Worm (Caenorhabditis elegans): Measurements from ENCODE around the gene daf-42.

ce11 chrIV:7316613-7317153 is 30.0 kb downstream of the daf-42 start, which contains the start of gene F42C5.9:
- no peak for TF ChIP-seq nhr-6 (tag; optimal IDR thresholded peaks at IDR 0.05)
- TF ChIP-seq egl-27 (tag; optimal IDR thresholded peaks at IDR 0.05), result no peak
- TF ChIP-seq nhr-11 (tag; optimal IDR thresholded peaks at IDR 0.05), result no peak
- TF ChIP-seq unc-39 (tag; optimal IDR thresholded peaks at IDR 0.05), result no peak
- no peak for TF ChIP-seq nhr-77 (tag; optimal IDR thresholded peaks at IDR 0.05)
- peak; percentile 92 for TF ChIP-seq snpc-4 (tag; optimal IDR thresholded peaks at IDR 0.05)
- peak; percentile 30 for TF ChIP-seq gmeb-1 (tag; optimal IDR thresholded peaks at IDR 0.05)
- no peak for TF ChIP-seq blmp-1 (tag; optimal IDR thresholded peaks at IDR 0.05; ENCODE audit: insufficient read depth)
- TF ChIP-seq ama-1 (optimal IDR thresholded peaks at IDR 0.05), result peak; percentile 61
- no peak for TF ChIP-seq lin-13 (GFP tag; optimal IDR thresholded peaks at IDR 0.05)
- TF ChIP-seq lin-11 (tag; optimal IDR thresholded peaks at IDR 0.05), result no peak
- no peak for TF ChIP-seq zag-1 (tag; optimal IDR thresholded peaks at IDR 0.05)
- no peak for TF ChIP-seq ztf-4 (tag; optimal IDR thresholded peaks at IDR 0.05)
